Worm (Caenorhabditis elegans) whole organism, late embryonic: ENCODE measurements around the gene Y43F8B.2.

ENCODE experiments used
- hlh-30 ChIP-seq: sonication (generic microtip); optimal IDR thresholded peaks from 2 replicates; lab custom pipeline; 2017; ENCODE audit warnings: antibody characterized with exemption, missing genetic modification characterization, missing compliant biosample characterization; ENCODE audit not compliant: insufficient read depth
- rnt-1 ChIP-seq: sonication (generic microtip); optimal IDR thresholded peaks from 2 replicates; lab custom pipeline; 2016; ENCODE audit warnings: missing genetic modification characterization, missing compliant biosample characterization
- syd-9 ChIP-seq: sonication (generic microtip); optimal IDR thresholded peaks from 2 replicates; lab custom pipeline; 2016; ENCODE audit warnings: mild to moderate bottlenecking, missing genetic modification characterization, moderate library complexity, missing compliant biosample characterization

- TF ChIP-seq syd-9, result no peak
- TF ChIP-seq hlh-30 (tag; lab: Kevin White, UChicago), result no peak
- TF ChIP-seq rnt-1, result no peak
Measured at ce11 chrV:19512260-19512947, 20.5 kb downstream of the Y43F8B.2 start, which contains the start of gene Y43F8B.19.
